Fruit fly (Drosophila melanogaster): ENCODE data around the gene He.

He gene

DNA sequence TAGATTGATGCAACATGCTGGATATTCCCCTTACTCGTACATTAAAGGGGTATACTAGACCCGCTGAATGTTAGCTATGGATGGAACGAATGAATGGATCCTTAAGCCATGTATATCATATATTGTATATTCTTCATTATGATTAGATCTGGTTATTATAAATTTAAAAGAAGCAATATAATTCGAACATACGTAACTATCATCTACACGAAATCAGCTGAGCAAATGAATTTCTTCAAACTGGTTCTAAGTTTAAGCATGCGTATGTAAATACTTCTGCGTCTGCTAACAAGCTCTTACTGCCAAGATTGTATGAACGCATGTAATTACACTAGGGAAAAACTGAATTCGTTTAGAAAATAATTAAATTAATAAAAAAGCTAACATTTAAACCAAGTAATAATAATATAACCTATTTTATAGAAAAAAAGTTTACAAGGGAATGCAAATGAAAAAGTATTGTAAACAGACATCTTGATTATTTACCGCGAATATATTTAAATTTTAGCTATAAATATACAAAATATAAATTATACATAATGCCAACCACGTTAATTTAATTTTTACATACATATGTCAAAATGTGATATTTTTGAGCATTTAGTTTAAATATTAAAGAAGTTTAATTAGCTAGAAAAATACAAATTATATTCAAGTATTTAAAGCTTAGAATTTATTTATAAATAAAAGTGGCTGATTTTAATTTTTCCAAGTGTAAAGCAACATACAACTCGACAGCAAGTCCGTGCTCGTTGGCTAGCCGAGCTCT lies 48.3 kb upstream of the He start (continued):
- TF ChIP-seq CG2120 (GFP tag; optimal IDR thresholded peaks at IDR 0.05) = peak; percentile 65
- TF ChIP-seq Lpt (GFP tag; optimal IDR thresholded peaks at IDR 0.05) = no peak
- TF ChIP-seq schlank (tag; optimal IDR thresholded peaks at IDR 0.05) = no peak
- TF ChIP-seq CG32772 (GFP tag; IDR thresholded peaks at IDR 0.05) = peak; percentile 61
- peak; percentile 59; the same call in 1 of the 2 replicates for TF ChIP-seq CG10959 (GFP tag; IDR thresholded peaks at IDR 0.05)
- TF ChIP-seq CG43689 (GFP tag; IDR thresholded peaks at IDR 0.05) = 0 out of 2 replicates have a peak, but pooled peaks have one; percentile 24
- TF ChIP-seq CG30431 (GFP tag; optimal IDR thresholded peaks at IDR 0.05) = no peak
- TF ChIP-seq crc (GFP tag; optimal IDR thresholded peaks at IDR 0.05) = no peak
- no peak for TF ChIP-seq hbn (GFP tag; IDR thresholded peaks at IDR 0.05; ENCODE audit: partially characterized antibody)
- peak; percentile 9 for TF ChIP-seq slou (GFP tag; optimal IDR thresholded peaks at IDR 0.05)
- TF ChIP-seq dimm (GFP tag; IDR thresholded peaks at IDR 0.05) = no peak
- TF ChIP-seq vfl (GFP tag; optimal IDR thresholded peaks at IDR 0.05) = no peak

DNA sequence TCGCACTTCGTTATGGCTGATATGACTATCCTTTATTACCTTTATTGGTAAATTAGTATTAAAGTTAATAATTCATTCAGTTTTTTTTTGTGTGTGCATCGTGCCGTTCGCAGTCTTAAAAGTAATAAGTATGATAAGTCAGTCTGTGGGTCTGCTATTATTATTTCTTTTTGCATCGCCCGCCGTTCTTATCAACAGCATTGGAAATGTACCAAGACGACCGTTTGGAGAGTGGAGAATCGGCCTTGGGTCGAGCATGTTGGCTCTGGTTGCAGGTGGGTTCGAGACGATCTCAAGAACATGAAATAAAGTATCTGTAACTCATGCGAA lies 47.8 kb upstream of the He start:
- peak; percentile 98 for TF ChIP-seq CG5180 (GFP tag; optimal IDR thresholded peaks at IDR 0.05)
- no peak for TF ChIP-seq h (optimal IDR thresholded peaks at IDR 0.05)

DNA sequence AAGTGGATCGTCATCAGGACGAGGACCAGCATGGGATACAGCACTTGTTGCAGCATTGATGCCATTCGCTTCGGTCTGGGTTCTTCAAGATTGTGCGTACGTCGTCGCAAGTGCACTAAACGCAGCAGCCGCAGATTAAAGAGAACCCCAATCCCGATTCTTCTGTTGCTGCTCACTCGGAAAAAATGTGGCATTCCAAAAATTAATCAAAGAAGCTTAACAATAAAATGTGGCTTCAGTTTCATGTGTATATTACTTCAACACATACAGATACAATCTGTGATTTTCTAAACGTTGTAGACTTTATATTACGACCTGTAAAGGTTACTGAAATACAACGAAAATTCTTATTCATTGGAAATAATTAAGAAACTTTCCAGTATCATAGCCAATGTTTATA lies 47.4 kb upstream of the He start, which contains the start of gene NimC3:
TSS of gene NimC3 (minus strand) at position 101 of the 400 bp plus-strand sequence.
- TF ChIP-seq CG7987 (GFP tag; optimal IDR thresholded peaks at IDR 0.05) = no peak
- no peak for TF ChIP-seq ind (GFP tag; optimal IDR thresholded peaks at IDR 0.05)
- TF ChIP-seq CG34422 (GFP tag; IDR thresholded peaks at IDR 0.05) = no peak
- TF ChIP-seq Hr51 (GFP tag; optimal IDR thresholded peaks at IDR 0.05) = no peak
- no peak for TF ChIP-seq sd (tag; optimal IDR thresholded peaks at IDR 0.05)
- no peak for TF ChIP-seq MTF-1 (GFP tag; optimal IDR thresholded peaks at IDR 0.05; ENCODE audit: borderline replicate concordance)
- no peak for TF ChIP-seq ash1 (GFP tag; optimal IDR thresholded peaks at IDR 0.05)
- no peak for TF ChIP-seq sim (GFP tag; IDR thresholded peaks at IDR 0.05)
- TF ChIP-seq tap (tag; optimal IDR thresholded peaks at IDR 0.05) = no peak
- no peak for TF ChIP-seq Ets65A (GFP tag)
- TF ChIP-seq CG10654 (GFP tag; optimal IDR thresholded peaks at IDR 0.05) = no peak
- no peak for TF ChIP-seq fd96Cb (tag; optimal IDR thresholded peaks at IDR 0.05)
- TF ChIP-seq CG2120 (GFP tag; optimal IDR thresholded peaks at IDR 0.05) = no peak

DNA sequence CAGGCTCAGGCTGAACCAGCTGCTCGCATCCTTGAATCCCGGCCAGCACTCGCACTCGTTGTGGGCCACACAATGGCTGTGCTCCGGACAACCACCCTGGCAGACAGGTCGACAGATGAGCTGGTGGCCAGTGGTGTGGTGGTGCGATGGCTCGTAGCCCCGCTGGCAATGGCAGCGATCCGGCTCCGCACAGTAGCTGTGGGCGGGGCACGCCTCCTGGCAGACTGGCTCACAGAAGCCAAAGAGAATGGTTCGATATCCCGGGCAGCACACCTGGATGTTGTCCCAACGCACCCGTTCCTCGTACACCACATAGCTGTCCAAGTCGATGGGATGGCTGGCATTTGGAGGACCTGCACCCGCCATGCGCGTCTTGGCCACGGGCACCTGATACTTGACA lies 46.9 kb upstream of the He start:
- TF ChIP-seq CG8281 (tag; optimal IDR thresholded peaks at IDR 0.05) (no peak), Scr (GFP tag; IDR thresholded peaks at IDR 0.05; ENCODE audit: partially characterized antibody) (no peak), gce (GFP tag; IDR thresholded peaks at IDR 0.05) (no peak), phol (tag; optimal IDR thresholded peaks at IDR 0.05) (no peak), stwl (tag; optimal IDR thresholded peaks at IDR 0.05) (no peak), B-H1 (GFP tag; IDR thresholded peaks at IDR 0.05) (no peak), CG7987 (GFP tag; optimal IDR thresholded peaks at IDR 0.05) (no peak), amos (GFP tag; IDR thresholded peaks at IDR 0.05; ENCODE audit: partially characterized antibody) (no peak), CG2129 (GFP tag; IDR thresholded peaks at IDR 0.05; ENCODE audit: partially characterized antibody) (no peak), CG18599 (GFP tag; optimal IDR thresholded peaks at IDR 0.05) (no peak), CG3065 (GFP tag; optimal IDR thresholded peaks at IDR 0.05) (no peak), Dbx (GFP tag; IDR thresholded peaks at IDR 0.05) (0 out of 3 replicates have a peak, but pooled peaks have one; percentile 24), HmgZ (tag; optimal IDR thresholded peaks at IDR 0.05) (no peak), Med (GFP tag) (peak; percentile 58), ken (GFP tag; IDR thresholded peaks at IDR 0.05) (0 out of 3 replicates have a peak, but pooled peaks have one; percentile 14), Ets65A (GFP tag) (peak; percentile 73), CG31441 (GFP tag; IDR thresholded peaks at IDR 0.05) (no peak), stc (GFP tag; IDR thresholded peaks at IDR 0.05) (no peak), CG7963 (GFP tag; IDR thresholded peaks at IDR 0.05; ENCODE audit: partially characterized antibody) (no peak), CG15269 (tag; optimal IDR thresholded peaks at IDR 0.05) (no peak), HLHmδ (GFP tag; optimal IDR thresholded peaks at IDR 0.05) (no peak), ap (GFP tag; IDR thresholded peaks at IDR 0.05) (no peak), CG8478 (optimal IDR thresholded peaks at IDR 0.05) (peak; percentile 89)

Data from whole organism, embryonic.